Worm (Caenorhabditis elegans): ENCODE data around the gene C06C6.8.

C06C6.8 gene

ce11 chrV:16041925-16042742 is 45.2 kb downstream of the C06C6.8 start, which contains the start of the genes his-2 and his-1:
his-2 (minus strand) TSS chrV:16042283.
his-1 (plus strand) TSS chrV:16042520.
- peak; percentile 49; the same call in 1 of the 2 replicates for TF ChIP-seq tbx-11 (GFP tag; IDR thresholded peaks at IDR 0.05)
- TF ChIP-seq flt-1 (GFP tag; IDR thresholded peaks at IDR 0.05) = peak; percentile 43
- TF ChIP-seq aly-1 (tag; optimal IDR thresholded peaks at IDR 0.05) = peak; percentile 61
- TF ChIP-seq sea-1 (GFP tag; conservative IDR thresholded peaks at IDR 0.05) = peak; percentile 47; the same call in 1 of the 2 replicates
- TF ChIP-seq pes-1 (GFP tag; IDR thresholded peaks at IDR 0.05) = peak; percentile 73
- peak; percentile 95 for TF ChIP-seq ama-1 (optimal IDR thresholded peaks at IDR 0.05)

ce11 chrV:16042743-16043014 is 45.7 kb downstream of the C06C6.8 start:
- TF ChIP-seq aly-1 (tag; optimal IDR thresholded peaks at IDR 0.05) (peak; percentile 81), B0310.2 (tag; optimal IDR thresholded peaks at IDR 0.05) (peak; percentile 32), hnd-1 (tag; optimal IDR thresholded peaks at IDR 0.05) (no peak), tra-4 (tag; optimal IDR thresholded peaks at IDR 0.05) (no peak), tbx-11 (GFP tag; IDR thresholded peaks at IDR 0.05) (0 out of 2 replicates have a peak, but pooled peaks have one; percentile 1), tbx-37 (GFP tag; conservative IDR thresholded peaks at IDR 0.05) (no peak), ama-1 (optimal IDR thresholded peaks at IDR 0.05) (peak; percentile 83), hmbx-1 (tag; optimal IDR thresholded peaks at IDR 0.05) (no peak), ets-7 (tag; optimal IDR thresholded peaks at IDR 0.05) (no peak), ceh-36 (tag; optimal IDR thresholded peaks at IDR 0.05) (peak; percentile 3), scrt-1 (GFP tag; IDR thresholded peaks at IDR 0.05) (no peak), F13C5.2 (tag; optimal IDR thresholded peaks at IDR 0.05) (no peak), pes-1 (GFP tag; IDR thresholded peaks at IDR 0.05) (no peak), ceh-13 (GFP tag; optimal IDR thresholded peaks at IDR 0.05) (no peak), sea-1 (GFP tag; conservative IDR thresholded peaks at IDR 0.05) (no peak), hmg-4 (GFP tag; optimal IDR thresholded peaks at IDR 0.05) (no peak), flt-1 (GFP tag; IDR thresholded peaks at IDR 0.05) (no peak)

ce11 chrV:16043686-16044085 is 46.8 kb downstream of the C06C6.8 start:
- TF ChIP-seq hnd-1 (tag; optimal IDR thresholded peaks at IDR 0.05) (no peak), ceh-13 (GFP tag; optimal IDR thresholded peaks at IDR 0.05) (no peak), F13C5.2 (tag; optimal IDR thresholded peaks at IDR 0.05) (no peak), ceh-36 (tag; optimal IDR thresholded peaks at IDR 0.05) (no peak), tbx-37 (GFP tag; conservative IDR thresholded peaks at IDR 0.05) (no peak), tra-4 (tag; optimal IDR thresholded peaks at IDR 0.05) (no peak), tbx-11 (GFP tag; IDR thresholded peaks at IDR 0.05) (no peak), sea-1 (GFP tag; conservative IDR thresholded peaks at IDR 0.05) (no peak), B0310.2 (tag; optimal IDR thresholded peaks at IDR 0.05) (no peak), ets-7 (tag; optimal IDR thresholded peaks at IDR 0.05) (no peak), aly-1 (tag; optimal IDR thresholded peaks at IDR 0.05) (no peak), hmbx-1 (tag; optimal IDR thresholded peaks at IDR 0.05) (no peak), hmg-4 (GFP tag; optimal IDR thresholded peaks at IDR 0.05) (no peak), scrt-1 (GFP tag; IDR thresholded peaks at IDR 0.05) (no peak)

DNA sequence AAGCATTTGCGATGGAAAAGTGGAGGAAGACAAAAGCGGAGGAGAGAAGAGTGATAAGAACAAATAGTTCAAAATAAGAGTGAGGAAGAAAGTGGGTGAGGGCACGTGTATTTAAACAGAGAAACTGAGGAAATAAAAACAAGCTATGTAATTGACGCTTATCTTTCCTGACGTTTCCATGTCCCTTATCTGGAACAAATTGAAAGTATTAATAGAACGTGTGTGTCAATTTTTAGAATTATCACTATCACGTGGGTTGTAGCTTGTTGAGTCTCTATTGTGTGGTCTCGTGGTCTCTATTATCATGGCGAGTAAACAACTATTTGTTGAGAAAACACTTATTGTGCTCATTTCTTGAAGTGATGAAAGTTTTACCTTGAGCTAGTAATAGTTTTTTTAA is 48.9 kb downstream of the C06C6.8 start, which contains the start of gene T10C6.15:
TSS of gene T10C6.15 (minus strand) at position 104 of the 400 bp plus-strand sequence.
- TF ChIP-seq hnd-1 (tag; optimal IDR thresholded peaks at IDR 0.05) = no peak
- TF ChIP-seq tbx-11 (GFP tag; IDR thresholded peaks at IDR 0.05) = no peak
- TF ChIP-seq B0310.2 (tag; optimal IDR thresholded peaks at IDR 0.05) = no peak
- TF ChIP-seq ceh-36 (tag; optimal IDR thresholded peaks at IDR 0.05) = no peak

- TF ChIP-seq sea-1 (GFP tag; conservative IDR thresholded peaks at IDR 0.05) = no peak
- TF ChIP-seq hmg-4 (GFP tag; optimal IDR thresholded peaks at IDR 0.05) = no peak
- no peak for TF ChIP-seq tbx-37 (GFP tag; conservative IDR thresholded peaks at IDR 0.05)
- no peak for TF ChIP-seq B0310.2 (tag; optimal IDR thresholded peaks at IDR 0.05)
- TF ChIP-seq tra-4 (tag; optimal IDR thresholded peaks at IDR 0.05) = no peak
- no peak for TF ChIP-seq flt-1 (GFP tag; IDR thresholded peaks at IDR 0.05)
- no peak for TF ChIP-seq ets-7 (tag; optimal IDR thresholded peaks at IDR 0.05)
Measured at ce11 chrV:16046573-16046972, 49.6 kb downstream of the C06C6.8 start, which contains the start of gene ZK285.2. ZK285.2 (plus strand) TSS chrV:16046873.

- TF ChIP-seq ama-1 (optimal IDR thresholded peaks at IDR 0.05) = no peak
- 0 out of 2 replicates have a peak, but pooled peaks have one; percentile 7 for TF ChIP-seq tbx-11 (GFP tag; IDR thresholded peaks at IDR 0.05)
Measured at ce11 chrV:16047052-16047451, 50.1 kb downstream of the C06C6.8 start.
